Worm (Caenorhabditis elegans) whole organism, L2 larva: Measurements from ENCODE around the gene R12C12.10.

Experiments
- ama-1 ChIP-seq: fragments of 150-350 bp; optimal IDR thresholded peaks from 2 replicates; lab custom pipeline; 2018; ENCODE audit warnings: inconsistent platforms
- lin-13 ChIP-seq: fragments of 150-350 bp; optimal IDR thresholded peaks from 2 replicates; lab custom pipeline; 2014; ENCODE audit warnings: missing biosample characterization, missing genetic modification reagents, missing genetic modification characterization
- lin-39 ChIP-seq: fragments of 150-350 bp; optimal IDR thresholded peaks from 2 replicates; lab custom pipeline; 2014; ENCODE audit warnings: missing biosample characterization, missing genetic modification reagents, missing genetic modification characterization
- nhr-25 ChIP-seq: fragments of 150-350 bp; sonication (generic microtip); optimal IDR thresholded peaks from 3 replicates; lab custom pipeline; 2014; ENCODE audit warnings: missing biosample characterization, missing genetic modification characterization
- nhr-77 ChIP-seq: fragments of 150-350 bp; optimal IDR thresholded peaks from 2 replicates; lab custom pipeline; 2014; ENCODE audit warnings: missing biosample characterization, missing genetic modification characterization
- unc-39 ChIP-seq: fragments of 150-350 bp; optimal IDR thresholded peaks from 2 replicates; lab custom pipeline; 2014; ENCODE audit warnings: missing biosample characterization, missing genetic modification characterization
- unc-62 ChIP-seq: fragments of 150-350 bp; optimal IDR thresholded peaks from 2 replicates; lab custom pipeline; 2014; ENCODE audit warnings: missing biosample characterization, missing genetic modification reagents, missing genetic modification characterization
- zag-1 ChIP-seq: fragments of 150-350 bp; optimal IDR thresholded peaks from 2 replicates; lab custom pipeline; 2014; ENCODE audit warnings: missing biosample characterization, missing genetic modification characterization
- ztf-11 ChIP-seq: sonication (generic microtip); optimal IDR thresholded peaks from 2 replicates; lab custom pipeline; 2017; ENCODE audit warnings: missing biosample characterization, missing genetic modification characterization

- TF ChIP-seq nhr-25 (tag; lab: Kevin White, UChicago): no peak
- no peak for TF ChIP-seq ztf-11
- no peak for TF ChIP-seq lin-13 (GFP tag; lab: Kevin White, UChicago)
- TF ChIP-seq unc-39 (tag; lab: Kevin White, UChicago): no peak
- TF ChIP-seq unc-62: no peak
- TF ChIP-seq nhr-77 (tag; lab: Kevin White, UChicago): no peak
- TF ChIP-seq zag-1 (tag; lab: Kevin White, UChicago): no peak
- TF ChIP-seq ama-1 (lab: Kevin White, UChicago): no peak
- TF ChIP-seq lin-39: no peak
Observed at ce11 chrII:6080743-6081142, 37.7 kb upstream of the R12C12.10 start, which contains the start of gene fbf-1.
